Worm (Caenorhabditis elegans) whole organism, early embryonic: Measurements from ENCODE around the gene Y56A3A.30.

Experiments
- F13C5.2 ChIP-seq: sonication (generic microtip); optimal IDR thresholded peaks from 2 replicates; lab custom pipeline; 2017; ENCODE audit warnings: mild to moderate bottlenecking, missing genetic modification characterization, inconsistent platforms, missing compliant biosample characterization
- aly-1 ChIP-seq: sonication (generic microtip); optimal IDR thresholded peaks from 2 replicates; lab custom pipeline; 2016; ENCODE audit warnings: missing genetic modification characterization, missing compliant biosample characterization
- ama-1 ChIP-seq: fragments of 150-350 bp; optimal IDR thresholded peaks from 2 replicates; lab custom pipeline; 2014
- ceh-13 ChIP-seq: fragments of 200-800 bp; sonication (Bioruptor generic); optimal IDR thresholded peaks from 2 replicates; lab custom pipeline; 2018; ENCODE audit warnings: mild to moderate bottlenecking, missing genetic modification characterization, missing compliant biosample characterization
- ceh-36 ChIP-seq: sonication (generic microtip); optimal IDR thresholded peaks from 2 replicates; lab custom pipeline; 2016; ENCODE audit warnings: missing genetic modification characterization, inconsistent platforms, missing compliant biosample characterization
- ets-7 ChIP-seq: sonication (generic microtip); optimal IDR thresholded peaks from 2 replicates; lab custom pipeline; 2016; ENCODE audit warnings: missing genotype, missing genetic modification characterization, missing compliant biosample characterization
- flt-1 ChIP-seq: fragments of 200-800 bp; sonication (Bioruptor generic); IDR thresholded peaks from 2 replicates; pipeline ENCODE4 v1.3.6; 2022; ENCODE audit warnings: missing genetic modification characterization, missing compliant biosample characterization
- hmbx-1 ChIP-seq: sonication (generic microtip); optimal IDR thresholded peaks from 2 replicates; lab custom pipeline; 2016; ENCODE audit warnings: mild to moderate bottlenecking, missing genetic modification characterization, missing compliant biosample characterization
- hmg-4 ChIP-seq: fragments of 200-800 bp; sonication (Bioruptor generic); optimal IDR thresholded peaks from 2 replicates; lab custom pipeline; 2018; ENCODE audit warnings: mild to moderate bottlenecking, missing genetic modification characterization, missing compliant biosample characterization
- pes-1 ChIP-seq: fragments of 200-800 bp; sonication (Bioruptor generic); IDR thresholded peaks from 2 replicates; pipeline ENCODE4 v1.3.6; 2022; ENCODE audit warnings: missing genetic modification reagents, missing genetic modification characterization, missing compliant biosample characterization
- scrt-1 ChIP-seq: fragments of 200-800 bp; sonication (Bioruptor generic); IDR thresholded peaks from 2 replicates; pipeline ENCODE4 v1.3.6; 2022; ENCODE audit warnings: missing genetic modification characterization, missing compliant biosample characterization
- sea-1 ChIP-seq: fragments of 200-800 bp; sonication (Bioruptor generic); conservative IDR thresholded peaks from 2 replicates; pipeline ENCODE4 v1.3.6; 2022; ENCODE audit warnings: missing genetic modification characterization, missing compliant biosample characterization
- tbx-11 ChIP-seq: fragments of 200-800 bp; sonication (Bioruptor generic); IDR thresholded peaks from 2 replicates; pipeline ENCODE4 v1.3.6; 2022; ENCODE audit warnings: missing genetic modification characterization, missing compliant biosample characterization
- tbx-37 ChIP-seq: fragments of 200-800 bp; sonication (Bioruptor generic); conservative IDR thresholded peaks from 2 replicates; pipeline ENCODE4 v1.3.6; 2022; ENCODE audit warnings: missing genetic modification reagents, missing genetic modification characterization, missing compliant biosample characterization
- tra-4 ChIP-seq: sonication (generic microtip); optimal IDR thresholded peaks from 2 replicates; lab custom pipeline; 2017; ENCODE audit warnings: missing genetic modification characterization, missing compliant biosample characterization

The Y56A3A.30 gene

DNA sequence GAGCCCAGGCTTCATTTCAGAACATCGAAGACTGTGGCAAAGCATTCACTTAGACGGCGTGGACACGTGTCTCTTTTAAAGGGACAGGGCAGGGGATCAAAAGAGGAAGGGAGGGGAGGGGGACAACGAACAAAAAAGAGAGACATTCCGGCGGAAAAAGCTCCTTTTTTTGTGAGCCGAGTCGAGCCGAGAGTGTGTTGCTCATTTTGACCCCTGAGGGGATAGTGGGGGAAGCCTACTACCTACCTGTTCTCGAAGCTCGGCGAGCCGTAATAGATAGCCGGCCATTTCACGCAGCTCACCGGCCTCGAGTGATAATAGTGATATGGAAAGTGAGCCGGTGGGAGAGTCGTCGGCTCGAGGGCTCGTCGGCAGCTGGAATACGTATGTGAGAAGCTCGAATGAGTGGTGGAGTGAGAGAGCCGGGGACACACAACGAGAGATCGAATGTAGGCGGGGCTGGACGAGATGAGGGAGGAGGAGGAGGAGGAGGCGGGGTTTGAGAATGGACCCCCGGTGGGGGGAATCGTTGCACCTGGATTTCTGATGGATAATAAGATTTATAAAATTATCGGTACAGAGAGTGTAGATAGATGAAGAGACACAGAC is 42.1 kb downstream of the Y56A3A.30 start:
- no peak for TF ChIP-seq hmbx-1 (tag; lab: Kevin White, UChicago)
- peak; percentile 8 for TF ChIP-seq hmg-4 (GFP tag; lab: Kevin White, UChicago)

DNA sequence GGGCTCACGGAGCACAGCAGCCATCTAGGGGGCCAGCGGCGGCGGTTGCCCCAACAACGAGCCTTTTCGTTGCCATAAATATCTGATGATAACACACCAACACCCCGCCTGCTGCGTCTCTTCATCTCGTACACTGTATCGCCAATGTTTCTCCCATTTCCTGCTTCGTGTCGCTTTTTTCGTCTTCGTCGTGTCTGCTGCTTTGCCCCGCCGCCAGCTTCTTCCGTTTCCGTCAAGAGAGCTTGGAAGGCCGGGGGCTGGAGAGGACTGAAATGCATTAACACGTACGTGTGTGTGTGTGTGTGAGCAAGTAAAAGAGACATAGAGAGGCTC is 43.0 kb downstream of the Y56A3A.30 start:
- TF ChIP-seq flt-1 (GFP tag; lab: Robert Waterston, UW) = no peak
- TF ChIP-seq hmg-4 (GFP tag; lab: Kevin White, UChicago) = peak; percentile 27
- TF ChIP-seq scrt-1 (GFP tag; lab: Robert Waterston, UW) = peak; percentile 43; the same call in 1 of the 2 replicates

DNA sequence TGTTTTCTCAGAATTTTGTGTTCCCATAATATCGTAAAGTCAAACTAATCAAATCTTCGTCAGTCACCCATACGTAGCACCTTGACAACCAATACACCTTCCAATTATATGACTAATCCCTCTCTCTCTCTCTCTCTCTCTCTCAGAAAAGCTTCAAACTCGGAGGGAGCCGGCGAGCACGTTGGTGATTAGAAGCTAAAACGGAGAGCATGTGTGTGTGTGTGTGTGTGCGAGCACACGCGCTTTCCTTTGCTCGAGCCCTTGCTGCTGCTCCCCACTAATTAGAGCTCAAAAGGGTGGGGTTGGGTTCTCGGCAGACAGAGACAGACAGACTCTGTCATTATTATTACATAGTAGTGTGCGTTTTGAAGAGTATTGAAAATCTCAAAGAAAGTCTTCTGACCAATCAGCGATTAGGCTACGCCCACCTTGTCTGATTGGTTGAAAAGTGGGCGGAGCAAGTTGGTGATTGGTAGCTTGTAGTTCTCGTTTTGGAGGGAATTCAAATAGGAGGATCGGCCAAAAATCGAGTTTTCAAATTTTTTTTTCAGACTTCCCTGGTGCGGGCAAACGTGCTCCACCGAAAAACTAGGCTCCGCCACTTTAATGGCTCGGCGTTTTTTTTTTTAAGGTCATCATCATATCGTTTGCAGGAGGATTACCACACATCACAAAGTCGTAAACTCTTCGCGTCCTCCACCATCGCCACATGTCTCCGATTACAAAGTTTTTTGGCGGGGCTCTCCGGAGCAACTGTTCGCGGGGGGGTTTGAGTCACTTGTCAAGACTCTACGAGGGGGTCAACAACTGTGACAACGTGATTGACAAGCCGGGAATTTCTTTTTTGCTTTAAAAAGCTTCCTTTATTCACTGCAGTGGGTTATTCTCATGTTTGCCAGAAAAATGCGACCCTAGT is 43.6 kb downstream of the Y56A3A.30 start:
- no peak for TF ChIP-seq flt-1 (GFP tag; lab: Robert Waterston, UW)
- no peak for TF ChIP-seq pes-1 (GFP tag; lab: Robert Waterston, UW)
- no peak for TF ChIP-seq ama-1 (lab: Kevin White, UChicago)
- peak; percentile 12 for TF ChIP-seq aly-1 (tag; lab: Kevin White, UChicago)
- TF ChIP-seq tbx-37 (GFP tag; lab: Robert Waterston, UW) = no peak
- no peak for TF ChIP-seq ceh-36
- TF ChIP-seq ets-7 (tag; lab: Kevin White, UChicago) = no peak

DNA sequence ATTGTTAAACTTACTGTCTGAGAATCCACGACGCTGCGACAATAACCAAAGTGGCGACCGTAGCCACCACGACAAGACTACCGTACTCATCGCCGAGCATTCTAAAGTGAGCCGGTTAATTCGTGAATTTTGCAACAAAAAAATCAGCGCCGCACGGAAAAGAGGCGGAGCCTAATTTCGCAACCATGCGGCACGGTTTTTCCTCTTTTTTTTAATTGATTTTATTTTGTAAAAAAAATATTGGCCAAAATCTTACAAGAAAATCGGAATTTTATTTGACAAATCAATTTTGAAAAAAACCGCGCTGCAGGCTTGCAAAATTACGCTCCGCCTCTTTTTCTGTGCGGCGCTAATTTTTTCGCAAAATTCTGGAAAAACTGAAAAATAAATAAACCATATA is 45.3 kb downstream of the Y56A3A.30 start, which contains the start of gene dolk-1:
dolk-1 (minus strand) TSS at position 101 of the 400 bp plus-strand sequence.
- TF ChIP-seq ets-7 (tag; lab: Kevin White, UChicago) (no peak), tbx-11 (GFP tag; lab: Robert Waterston, UW) (no peak)

DNA sequence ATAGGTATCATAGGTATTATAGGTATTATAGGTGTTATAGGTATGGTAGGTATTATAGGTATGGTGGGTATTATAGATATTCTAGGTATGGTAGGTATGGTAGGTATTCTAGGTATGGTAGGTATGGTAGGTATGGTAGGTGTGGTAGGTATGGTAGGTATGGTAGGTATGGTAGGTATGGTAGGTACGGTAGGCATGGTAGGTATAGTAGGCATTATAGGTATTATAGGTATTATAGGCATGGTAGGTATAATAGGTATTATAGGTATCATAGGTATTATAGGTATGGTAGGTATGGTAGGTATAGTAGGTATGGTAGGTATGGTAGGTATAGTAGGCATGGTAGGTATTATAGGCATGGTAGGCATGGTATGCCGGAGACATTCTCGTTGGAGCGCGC is 46.9 kb downstream of the Y56A3A.30 start:
- peak; percentile 48; the same call in 1 of the 2 replicates for TF ChIP-seq sea-1 (GFP tag; lab: Robert Waterston, UW)
- TF ChIP-seq ceh-13 (GFP tag; lab: Kevin White, UChicago) = no peak
- peak; percentile 18; the same call in 1 of the 2 replicates for TF ChIP-seq tbx-37 (GFP tag; lab: Robert Waterston, UW)

DNA sequence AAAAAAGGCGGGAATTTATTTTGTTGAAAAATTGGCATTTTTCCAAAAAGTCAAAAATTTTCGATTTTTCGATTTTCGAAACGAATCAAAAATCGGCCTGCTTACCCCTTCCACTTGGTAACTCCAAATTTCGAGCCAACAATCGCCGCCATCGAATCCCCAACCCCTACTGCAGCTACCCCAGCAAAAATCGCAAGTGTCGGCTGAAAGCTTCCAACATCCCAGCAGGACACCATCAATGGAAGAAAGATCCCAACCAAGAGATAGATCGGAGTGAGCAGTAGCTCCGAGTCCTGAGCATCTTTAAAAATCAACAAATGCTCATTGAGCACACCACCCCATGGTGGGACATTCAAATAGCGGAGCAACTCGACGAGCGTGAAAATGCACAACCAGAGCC is 48.0 kb downstream of the Y56A3A.30 start:
- TF ChIP-seq F13C5.2 (tag; lab: Kevin White, UChicago) (no peak), tra-4 (tag; lab: Kevin White, UChicago) (no peak), hmbx-1 (tag; lab: Kevin White, UChicago) (no peak)
